Worm (Caenorhabditis elegans) whole organism, L4 larva: ENCODE data around the gene F41G3.18.

ENCODE experiments used
- D1046.2 ChIP-seq: fragments of 200-800 bp; sonication (Bioruptor generic); IDR thresholded peaks from 2 replicates; pipeline ENCODE4 v1.3.6; 2022; ENCODE audit warnings: missing genetic modification characterization, missing compliant biosample characterization
- F37D6.2 ChIP-seq: sonication (generic microtip); optimal IDR thresholded peaks from 2 replicates; lab custom pipeline; 2016; ENCODE audit warnings: mild to moderate bottlenecking, missing genetic modification characterization, missing compliant biosample characterization
- F49E8.2 ChIP-seq: sonication (generic microtip); optimal IDR thresholded peaks from 2 replicates; lab custom pipeline; 2016; ENCODE audit warnings: missing compliant biosample characterization, mild to moderate bottlenecking, missing genetic modification characterization, borderline replicate concordance
- R02D3.7 ChIP-seq: fragments of 150-350 bp; sonication (generic microtip); optimal IDR thresholded peaks from 3 replicates; lab custom pipeline; 2014; ENCODE audit warnings: missing biosample characterization, missing genetic modification characterization
- aly-2 ChIP-seq: sonication (generic microtip); optimal IDR thresholded peaks from 2 replicates; lab custom pipeline; 2018; ENCODE audit warnings: missing biosample characterization, missing genetic modification characterization
- ama-1 ChIP-seq: fragments of 150-350 bp; optimal IDR thresholded peaks from 2 replicates; lab custom pipeline; 2014; ENCODE audit warnings: inconsistent platforms, mixed read lengths
- attf-4 ChIP-seq: sonication (generic microtip); optimal IDR thresholded peaks from 3 replicates; lab custom pipeline; 2017; ENCODE audit warnings: missing biosample characterization, missing genetic modification characterization
- ceh-28 ChIP-seq: fragments of 150-350 bp; optimal IDR thresholded peaks from 2 replicates; lab custom pipeline; 2014; ENCODE audit warnings: missing biosample characterization, missing genetic modification reagents, missing genetic modification characterization
- ceh-82 ChIP-seq: sonication (generic microtip); optimal IDR thresholded peaks from 2 replicates; lab custom pipeline; 2017; ENCODE audit warnings: missing biosample characterization, missing genetic modification characterization
- ces-1 ChIP-seq: fragments of 150-350 bp; sonication (generic microtip); optimal IDR thresholded peaks from 4 replicates; lab custom pipeline; 2014; ENCODE audit warnings: missing biosample characterization, missing genetic modification reagents, missing genetic modification characterization
- cey-2 ChIP-seq: sonication (generic microtip); optimal IDR thresholded peaks from 3 replicates; lab custom pipeline; 2017; ENCODE audit warnings: missing genetic modification characterization, mild to moderate bottlenecking, missing compliant biosample characterization, antibody characterized with exemption, borderline replicate concordance; ENCODE audit not compliant: insufficient read depth
- ctbp-1 ChIP-seq: fragments of 200-800 bp; sonication (Bioruptor generic); IDR thresholded peaks from 2 replicates; pipeline ENCODE4 v1.3.6; 2022; ENCODE audit warnings: missing genetic modification reagents, missing genetic modification characterization, missing compliant biosample characterization
- daf-16 ChIP-seq, 3 experiments: sonication (generic microtip); optimal IDR thresholded peaks; 2 replicates each; lab custom pipeline; 2016 to 2017; ENCODE audit warnings: missing genetic modification characterization in 3 of 3, missing genetic modification reagents in 3 of 3, mild to moderate bottlenecking in 2 of 3, missing compliant biosample characterization in 2 of 3, missing biosample characterization in 1 of 3, moderate library complexity in 1 of 3
- daf-8 ChIP-seq: fragments of 200-800 bp; sonication (Bioruptor generic); IDR thresholded peaks from 2 replicates; pipeline ENCODE4 v1.3.6; 2022; ENCODE audit warnings: missing genetic modification characterization, missing compliant biosample characterization
- dmd-8 ChIP-seq: fragments of 200-800 bp; sonication (Bioruptor generic); IDR thresholded peaks from 2 replicates; pipeline ENCODE4 v1.3.6; 2022; ENCODE audit warnings: missing genetic modification characterization, missing compliant biosample characterization
- dmd-9 ChIP-seq: fragments of 200-800 bp; sonication (Bioruptor generic); IDR thresholded peaks from 2 replicates; pipeline ENCODE4 v1.3.6; 2022; ENCODE audit warnings: missing genetic modification reagents, missing genetic modification characterization, missing compliant biosample characterization
- dve-1 ChIP-seq: sonication (generic microtip); optimal IDR thresholded peaks from 2 replicates; lab custom pipeline; 2017; ENCODE audit warnings: antibody characterized with exemption, mild to moderate bottlenecking, missing genetic modification characterization, missing compliant biosample characterization; ENCODE audit not compliant: insufficient read depth
- egl-43 ChIP-seq: fragments of 200-800 bp; sonication (Bioruptor generic); IDR thresholded peaks from 2 replicates; pipeline ENCODE4 v1.3.6; 2022; ENCODE audit warnings: missing genetic modification reagents, missing genetic modification characterization, missing compliant biosample characterization
- fkh-10 ChIP-seq: fragments of 150-350 bp; optimal IDR thresholded peaks from 2 replicates; lab custom pipeline; 2014; ENCODE audit warnings: missing biosample characterization, missing genetic modification reagents, missing genetic modification characterization
- fos-1 ChIP-seq: fragments of 150-350 bp; optimal IDR thresholded peaks from 2 replicates; lab custom pipeline; 2014; ENCODE audit warnings: missing biosample characterization, missing genetic modification characterization
- hif-1 ChIP-seq, 2 experiments: sonication (generic microtip); optimal IDR thresholded peaks; 2 replicates each; lab custom pipeline; 2016 to 2017; ENCODE audit warnings: missing compliant biosample characterization in 2 of 2, missing genetic modification characterization in 2 of 2, missing genetic modification reagents in 2 of 2, missing genotype in 2 of 2, mild to moderate bottlenecking in 1 of 2
- hmg-1.1 ChIP-seq: fragments of 200-800 bp; sonication (Bioruptor generic); IDR thresholded peaks from 2 replicates; pipeline ENCODE4 v1.3.6; 2022; ENCODE audit warnings: missing genetic modification reagents, missing genetic modification characterization, missing compliant biosample characterization
- lin-1 ChIP-seq: fragments of 200-800 bp; sonication (Bioruptor generic); IDR thresholded peaks from 2 replicates; pipeline ENCODE4 v1.3.6; 2022; ENCODE audit warnings: missing genetic modification reagents, missing genetic modification characterization, missing compliant biosample characterization
- lin-13 ChIP-seq: fragments of 150-350 bp; optimal IDR thresholded peaks from 2 replicates; lab custom pipeline; 2014; ENCODE audit warnings: missing biosample characterization, missing genetic modification reagents, missing genetic modification characterization
- lin-29 ChIP-seq: fragments of 200-800 bp; sonication (Bioruptor generic); IDR thresholded peaks from 2 replicates; pipeline ENCODE4 v1.3.6; 2022; ENCODE audit warnings: missing genetic modification reagents, missing genetic modification characterization, missing compliant biosample characterization
- lin-38 ChIP-seq: fragments of 200-800 bp; sonication (Bioruptor generic); IDR thresholded peaks from 2 replicates; pipeline ENCODE4 v1.3.6; 2022; ENCODE audit warnings: missing genetic modification reagents, missing genetic modification characterization, missing compliant biosample characterization
- lin-39 ChIP-seq: fragments of 150-350 bp; optimal IDR thresholded peaks from 2 replicates; lab custom pipeline; 2014; ENCODE audit warnings: missing biosample characterization, missing genetic modification reagents, missing genetic modification characterization
- lir-3 ChIP-seq: sonication (generic microtip); optimal IDR thresholded peaks from 2 replicates; lab custom pipeline; 2016; ENCODE audit warnings: mild to moderate bottlenecking, missing genetic modification characterization, missing compliant biosample characterization
- lsy-2 ChIP-seq, 2 experiments: fragments of 150-350 bp in 1 of 2; sonication (generic microtip) in 1 of 2; optimal IDR thresholded peaks; 2 replicates each; lab custom pipeline; 2014 to 2017; ENCODE audit warnings: missing biosample characterization in 2 of 2, missing genetic modification characterization in 2 of 2
- madf-5 ChIP-seq, 2 experiments: fragments of 200-800 bp; sonication (Bioruptor generic); IDR thresholded peaks; 2 replicates each; pipeline ENCODE4 v1.3.6; 2022; ENCODE audit warnings: missing compliant biosample characterization in 2 of 2, missing genetic modification characterization in 2 of 2
- mdl-1 ChIP-seq, 2 experiments: fragments of 150-350 bp in 1 of 2; sonication (generic microtip) in 1 of 2; optimal IDR thresholded peaks; 2 replicates each; lab custom pipeline; 2014 to 2017; ENCODE audit warnings: missing biosample characterization in 2 of 2, missing genetic modification characterization in 2 of 2
- mep-1 ChIP-seq: fragments of 150-350 bp; sonication (generic microtip); optimal IDR thresholded peaks from 3 replicates; lab custom pipeline; 2014; ENCODE audit warnings: missing biosample characterization, missing genetic modification characterization
- mxl-2 ChIP-seq: fragments of 200-800 bp; sonication (Bioruptor generic); conservative IDR thresholded peaks from 2 replicates; pipeline ENCODE4 v1.3.6; 2022; ENCODE audit warnings: missing genetic modification reagents, missing genetic modification characterization, missing compliant biosample characterization
- nhr-111 ChIP-seq: fragments of 200-800 bp; sonication (Bioruptor generic); optimal IDR thresholded peaks from 2 replicates; lab custom pipeline; 2018; ENCODE audit warnings: mild to moderate bottlenecking, missing genetic modification characterization, missing compliant biosample characterization
- nhr-48 ChIP-seq: sonication (generic microtip); optimal IDR thresholded peaks from 2 replicates; lab custom pipeline; 2016; ENCODE audit warnings: mild to moderate bottlenecking, missing genetic modification characterization, missing compliant biosample characterization
- rbr-2 ChIP-seq: sonication (generic microtip); optimal IDR thresholded peaks from 2 replicates; lab custom pipeline; 2016; ENCODE audit warnings: missing genotype, missing genetic modification characterization, missing compliant biosample characterization
- saeg-2 ChIP-seq: fragments of 200-800 bp; sonication (Bioruptor generic); IDR thresholded peaks from 2 replicates; pipeline ENCODE4 v1.3.6; 2022; ENCODE audit warnings: missing genetic modification reagents, missing genetic modification characterization, missing compliant biosample characterization
- sdz-12 ChIP-seq: fragments of 200-800 bp; sonication (Bioruptor generic); optimal IDR thresholded peaks from 2 replicates; lab custom pipeline; 2018; ENCODE audit warnings: mild to moderate bottlenecking, missing genetic modification characterization, missing compliant biosample characterization
- set-16 ChIP-seq: fragments of 200-800 bp; sonication (Bioruptor generic); IDR thresholded peaks from 2 replicates; pipeline ENCODE4 v1.3.6; 2022; ENCODE audit warnings: missing genetic modification reagents, missing genetic modification characterization, missing compliant biosample characterization
- skn-1 ChIP-seq: fragments of 150-350 bp; optimal IDR thresholded peaks from 2 replicates; lab custom pipeline; 2014; ENCODE audit warnings: missing biosample characterization, missing genetic modification characterization
- spr-3 ChIP-seq: fragments of 200-800 bp; sonication (Bioruptor generic); optimal IDR thresholded peaks from 2 replicates; lab custom pipeline; 2018; ENCODE audit warnings: mild to moderate bottlenecking, missing genetic modification characterization, missing compliant biosample characterization
- tag-97 ChIP-seq: fragments of 200-800 bp; sonication (Bioruptor generic); IDR thresholded peaks from 2 replicates; pipeline ENCODE4 v1.3.6; 2022; ENCODE audit warnings: missing genetic modification characterization, missing compliant biosample characterization
- unc-39 ChIP-seq: sonication (generic microtip); optimal IDR thresholded peaks from 2 replicates; lab custom pipeline; 2017; ENCODE audit warnings: missing biosample characterization, missing genetic modification characterization
- unc-62 ChIP-seq, 3 experiments: fragments of 150-350 bp in 1 of 3; sonication (generic microtip); optimal IDR thresholded peaks in 2 of 3; peaks in 1 of 3; 1 replicate in 1 of 3; 2 replicates in 2 of 3; lab custom pipeline; 2014 to 2017; ENCODE audit warnings: missing biosample characterization in 3 of 3, missing genetic modification characterization in 3 of 3, missing genetic modification reagents in 3 of 3, missing genotype in 1 of 3
- zfp-3 ChIP-seq: fragments of 200-800 bp; sonication (Bioruptor generic); conservative IDR thresholded peaks from 2 replicates; pipeline ENCODE4 v1.3.6; 2022; ENCODE audit warnings: missing genetic modification reagents, missing genetic modification characterization, missing compliant biosample characterization
- zip-11 ChIP-seq: fragments of 200-800 bp; sonication (Bioruptor generic); IDR thresholded peaks from 2 replicates; pipeline ENCODE4 v1.3.6; 2022; ENCODE audit warnings: missing genetic modification characterization, missing compliant biosample characterization

F41G3.18 gene

ce11 chrII:6803024-6803423 is 34.9 kb downstream of the F41G3.18 start, which contains the start of gene tab-1:
Gene tab-1 (plus strand): TSS chrII:6803324.
- TF ChIP-seq daf-16 (GFP tag; optimal IDR thresholded peaks at IDR 0.05; lab: Kevin White, UChicago): no peak
- no peak for TF ChIP-seq daf-16 (tag; optimal IDR thresholded peaks at IDR 0.05; lab: Kevin White, UChicago)
- TF ChIP-seq cey-2 (tag; lab: Kevin White, UChicago): no peak
- TF ChIP-seq ces-1: no peak
- no peak for TF ChIP-seq F37D6.2 (tag; lab: Kevin White, UChicago)

ce11 chrII:6807162-6807561 is 39.0 kb downstream of the F41G3.18 start, which contains the start of gene F31E8.5:
Gene F31E8.5 (minus strand): TSS chrII:6807262.
- TF ChIP-seq egl-43 (GFP tag; lab: Robert Waterston, UW) (no peak), set-16 (GFP tag; lab: Robert Waterston, UW) (no peak), lin-1 (GFP tag; lab: Robert Waterston, UW) (no peak), attf-4 (no peak), nhr-48 (no peak), ceh-82 (tag; lab: Kevin White, UChicago) (no peak), unc-39 (tag; lab: Kevin White, UChicago) (no peak), saeg-2 (GFP tag; lab: Robert Waterston, UW) (no peak), sdz-12 (GFP tag; lab: Kevin White, UChicago) (no peak)

- TF ChIP-seq nhr-111 (GFP tag; lab: Kevin White, UChicago) (no peak), ctbp-1 (GFP tag; lab: Robert Waterston, UW) (0 out of 2 replicates have a peak, but pooled peaks have one; percentile 39), rbr-2 (tag; lab: Kevin White, UChicago) (peak; percentile 53), lin-29 (GFP tag; lab: Robert Waterston, UW) (no peak), F37D6.2 (tag; lab: Kevin White, UChicago) (peak; percentile 52), mep-1 (tag; lab: Kevin White, UChicago) (no peak), skn-1 (tag; lab: Kevin White, UChicago) (no peak), madf-5 (GFP tag; IDR thresholded peaks at IDR 0.05; lab: Robert Waterston, UW) (no peak), zfp-3 (GFP tag; lab: Robert Waterston, UW) (no peak), ceh-28 (tag; lab: Kevin White, UChicago) (no peak), lsy-2 (tag; optimal IDR thresholded peaks at IDR 0.05; lab: Kevin White, UChicago) (peak in 1 of 2 experiments; percentile 18), mxl-2 (GFP tag; lab: Robert Waterston, UW) (no peak), ama-1 (no peak), lin-13 (GFP tag; lab: Kevin White, UChicago) (no peak), fkh-10 (GFP tag; lab: Kevin White, UChicago) (peak; percentile 74), spr-3 (no peak), D1046.2 (GFP tag; lab: Robert Waterston, UW) (no peak), F49E8.2 (tag; lab: Kevin White, UChicago) (no peak), lin-38 (GFP tag; lab: Robert Waterston, UW) (no peak), zip-11 (GFP tag; lab: Robert Waterston, UW) (no peak), hmg-1.1 (GFP tag; lab: Robert Waterston, UW) (peak; percentile 75), hif-1 (tag; optimal IDR thresholded peaks at IDR 0.05; lab: Kevin White, UChicago) (no peak), R02D3.7 (tag; lab: Kevin White, UChicago) (no peak), daf-16 (GFP tag; optimal IDR thresholded peaks at IDR 0.05; lab: Kevin White, UChicago) (no peak), daf-16 (tag; optimal IDR thresholded peaks at IDR 0.05; lab: Kevin White, UChicago) (no peak), lin-39 (tag; lab: Kevin White, UChicago) (no peak), mdl-1 (tag; optimal IDR thresholded peaks at IDR 0.05; lab: Kevin White, UChicago) (peak in 1 of 2 experiments; percentile 14), dmd-8 (GFP tag; lab: Robert Waterston, UW) (no peak), dmd-9 (GFP tag; lab: Robert Waterston, UW) (no peak), lin-1 (GFP tag; lab: Robert Waterston, UW) (no peak), ces-1 (no peak), unc-62 (GFP tag; optimal IDR thresholded peaks at IDR 0.05 in 1 of 2; lab: Kevin White, UChicago) (peak in 1 of 2 experiments; percentile 92), unc-62 (tag; optimal IDR thresholded peaks at IDR 0.05; lab: Kevin White, UChicago) (no peak), tag-97 (no peak), aly-2 (no peak), daf-8 (GFP tag; lab: Robert Waterston, UW) (no peak), lir-3 (tag; lab: Kevin White, UChicago) (no peak), dve-1 (no peak), fos-1 (no peak), set-16 (GFP tag; lab: Robert Waterston, UW) (no peak; the same call in 1 of the 2 replicates)
These were observed 40.4 kb downstream of the F41G3.18 start for ce11 chrII:6808539-6808938.
